Worm (Caenorhabditis elegans) whole organism, mixed stage, embryonic: ENCODE data around the gene F34D10.8.

Experiments used
- lin-13 ChIP-seq: fragments of 150-350 bp; optimal IDR thresholded peaks from 2 replicates; lab custom pipeline; 2014; ENCODE audit warnings: missing biosample characterization, missing genetic modification characterization
- lsy-2 ChIP-seq: fragments of 150-350 bp; optimal IDR thresholded peaks from 2 replicates; lab custom pipeline; 2014; ENCODE audit warnings: missing biosample characterization, missing genetic modification characterization
- mab-5 ChIP-seq: fragments of 150-350 bp; optimal IDR thresholded peaks from 2 replicates; lab custom pipeline; 2014; ENCODE audit warnings: missing biosample characterization, missing genetic modification characterization
- snpc-4 ChIP-seq: fragments of 150-350 bp; optimal IDR thresholded peaks from 2 replicates; lab custom pipeline; 2014; ENCODE audit warnings: missing biosample characterization, missing genetic modification characterization

DNA sequence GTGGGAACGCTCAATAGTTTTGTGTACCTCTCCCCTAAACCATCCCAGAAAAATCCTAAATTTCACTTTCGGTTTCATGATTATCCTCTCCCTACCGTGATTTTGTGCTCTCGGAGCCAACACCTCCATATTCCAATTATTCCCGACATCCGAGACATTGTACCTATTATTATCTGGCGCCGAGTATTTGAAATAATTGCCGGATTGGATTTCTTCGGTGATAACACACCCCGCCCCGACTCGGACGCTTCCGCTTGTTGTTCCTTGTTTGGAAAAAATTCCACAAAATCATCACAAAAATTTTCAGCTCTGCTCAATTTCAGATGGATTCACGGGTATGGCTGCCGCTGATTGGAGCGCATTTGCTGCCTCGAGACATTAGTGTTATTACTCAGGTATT lies 14.6 kb downstream of the F34D10.8 start, which contains the start of gene lin-48:
- TF ChIP-seq lin-13 (tag; lab: Kevin White, UChicago) = no peak
- no peak for TF ChIP-seq snpc-4 (tag; lab: Kevin White, UChicago)
- TF ChIP-seq lsy-2 (tag; lab: Kevin White, UChicago) = no peak
- TF ChIP-seq mab-5 (tag; lab: Kevin White, UChicago) = no peak
